Worm (Caenorhabditis elegans) whole organism, L4/young adult: Measurements from ENCODE around the gene str-88.

Experiments
- W03F9.2 ChIP-seq: fragments of 150-350 bp; optimal IDR thresholded peaks from 2 replicates; lab custom pipeline; 2014; ENCODE audit warnings: missing biosample characterization, missing genetic modification characterization
- him-1 ChIP-seq: sonication (generic microtip); optimal IDR thresholded peaks from 2 replicates; lab custom pipeline; 2016; ENCODE audit warnings: missing genotype, missing genetic modification reagents, missing genetic modification characterization, missing compliant biosample characterization

DNA sequence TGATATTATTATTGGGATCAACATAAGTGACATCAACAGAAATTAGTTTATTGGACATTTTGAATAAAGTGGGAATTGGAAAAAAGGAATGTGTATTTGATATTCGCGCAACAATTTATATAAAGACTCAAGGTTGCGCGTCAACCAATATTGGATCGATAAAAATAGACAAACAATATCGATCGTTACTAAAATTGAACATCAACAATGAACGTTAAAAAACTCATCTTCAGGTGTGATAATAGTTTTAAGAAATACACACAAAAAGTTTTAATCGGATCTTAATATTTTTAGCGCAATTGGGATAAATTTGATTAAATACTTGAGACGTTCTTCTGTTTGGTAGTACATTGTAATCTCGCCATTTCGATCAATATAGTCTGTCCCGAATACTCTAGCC, 40.0 kb upstream of the str-88 start, which contains the start of gene fbxa-104:
- TF ChIP-seq W03F9.2 (no peak), him-1 (no peak)
